Fruit fly (Drosophila melanogaster): ENCODE measurements around the gene Gr66a.

DNA sequence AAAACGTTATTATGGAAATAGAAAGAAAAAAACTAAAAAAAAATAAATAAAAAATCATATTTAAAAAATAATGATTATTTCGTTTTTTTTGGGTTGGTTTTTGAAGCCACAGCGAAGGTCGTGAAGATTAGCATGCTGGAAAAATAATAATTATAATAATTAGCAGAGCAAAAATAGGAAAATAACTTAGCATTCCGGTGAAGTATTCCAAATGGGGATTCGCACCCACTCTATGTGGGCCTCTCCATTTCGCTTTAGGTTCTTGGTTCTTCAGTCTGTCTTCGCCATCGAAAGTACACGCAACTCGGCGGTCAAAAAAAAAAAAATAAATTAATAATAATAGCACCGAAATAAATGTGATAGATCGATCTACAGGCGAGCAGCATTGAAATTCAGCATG is 21.5 kb upstream of the Gr66a start, which contains the start of gene CG34462:
- no peak for TF ChIP-seq Mio (GFP tag; optimal IDR thresholded peaks at IDR 0.05)
- no peak for TF ChIP-seq Myc (optimal IDR thresholded peaks at IDR 0.05)
- TF ChIP-seq fru (GFP tag; optimal IDR thresholded peaks at IDR 0.05), result no peak
- no peak for TF ChIP-seq Rel (GFP tag; optimal IDR thresholded peaks at IDR 0.05)
- no peak for TF ChIP-seq Rel (tag; optimal IDR thresholded peaks at IDR 0.05)
- TF ChIP-seq pan (optimal IDR thresholded peaks at IDR 0.05), result no peak
- TF ChIP-seq lola (GFP tag; optimal IDR thresholded peaks at IDR 0.05), result no peak
- TF ChIP-seq br (GFP tag; optimal IDR thresholded peaks at IDR 0.05), result no peak
